Worm (Caenorhabditis elegans) whole organism, late embryonic: ENCODE results near the gene sta-2.

ENCODE experiments used
- C38D4.7 ChIP-seq: fragments of 200-800 bp; sonication (Bioruptor generic); optimal IDR thresholded peaks from 2 replicates; lab custom pipeline; 2018; ENCODE audit warnings: mild to moderate bottlenecking, missing genetic modification characterization, moderate library complexity, missing compliant biosample characterization
- K09A11.1 ChIP-seq: sonication (generic microtip); optimal IDR thresholded peaks from 2 replicates; lab custom pipeline; 2017; ENCODE audit warnings: antibody characterized with exemption, mild to moderate bottlenecking, missing genetic modification characterization, missing compliant biosample characterization; ENCODE audit not compliant: insufficient read depth
- Y22D7AL.16 ChIP-seq: sonication (generic microtip); optimal IDR thresholded peaks from 2 replicates; lab custom pipeline; 2016; ENCODE audit warnings: missing genetic modification characterization, missing compliant biosample characterization
- ama-1 ChIP-seq: fragments of 150-350 bp; optimal IDR thresholded peaks from 2 replicates; lab custom pipeline; 2014
- ceh-2 ChIP-seq: sonication (generic microtip); optimal IDR thresholded peaks from 2 replicates; lab custom pipeline; 2016; ENCODE audit warnings: missing genotype, missing genetic modification characterization, missing compliant biosample characterization
- ceh-24 ChIP-seq: sonication (generic microtip); optimal IDR thresholded peaks from 2 replicates; lab custom pipeline; 2016; ENCODE audit warnings: mild to moderate bottlenecking, missing genetic modification characterization, missing compliant biosample characterization
- ceh-31 ChIP-seq: sonication (generic microtip); optimal IDR thresholded peaks from 2 replicates; lab custom pipeline; 2016; ENCODE audit warnings: missing genetic modification characterization, missing compliant biosample characterization
- ceh-34 ChIP-seq: sonication (generic microtip); optimal IDR thresholded peaks from 2 replicates; lab custom pipeline; 2016; ENCODE audit warnings: mild to moderate bottlenecking, missing genetic modification characterization, missing compliant biosample characterization
- ceh-9 ChIP-seq: sonication (generic microtip); optimal IDR thresholded peaks from 2 replicates; lab custom pipeline; 2016; ENCODE audit warnings: mild to moderate bottlenecking, missing genetic modification characterization, inconsistent platforms, missing compliant biosample characterization
- che-1 ChIP-seq: sonication (generic microtip); optimal IDR thresholded peaks from 2 replicates; lab custom pipeline; 2016; ENCODE audit warnings: mild to moderate bottlenecking, missing genetic modification characterization, missing compliant biosample characterization
- elt-2 ChIP-seq: sonication (generic microtip); optimal IDR thresholded peaks from 2 replicates; lab custom pipeline; 2016; ENCODE audit warnings: missing genetic modification reagents, missing genetic modification characterization, missing compliant biosample characterization
- elt-4 ChIP-seq: sonication (generic microtip); optimal IDR thresholded peaks from 2 replicates; lab custom pipeline; 2016; ENCODE audit warnings: missing genetic modification characterization, missing compliant biosample characterization
- ets-4 ChIP-seq: sonication (generic microtip); optimal IDR thresholded peaks from 2 replicates; lab custom pipeline; 2016; ENCODE audit warnings: missing genetic modification characterization, missing compliant biosample characterization
- eyg-1 ChIP-seq: sonication (generic microtip); optimal IDR thresholded peaks from 2 replicates; lab custom pipeline; 2016; ENCODE audit warnings: missing genotype, missing genetic modification characterization, missing compliant biosample characterization
- fkh-6 ChIP-seq: sonication (generic microtip); optimal IDR thresholded peaks from 2 replicates; lab custom pipeline; 2016; ENCODE audit warnings: missing genetic modification characterization, missing compliant biosample characterization
- gmeb-2 ChIP-seq: sonication (generic microtip); optimal IDR thresholded peaks from 2 replicates; lab custom pipeline; 2016; ENCODE audit warnings: missing genetic modification characterization, inconsistent platforms, missing compliant biosample characterization
- hlh-30 ChIP-seq: sonication (generic microtip); optimal IDR thresholded peaks from 2 replicates; lab custom pipeline; 2017; ENCODE audit warnings: antibody characterized with exemption, missing genetic modification characterization, missing compliant biosample characterization; ENCODE audit not compliant: insufficient read depth
- hlh-8 ChIP-seq: sonication (generic microtip); optimal IDR thresholded peaks from 2 replicates; lab custom pipeline; 2016; ENCODE audit warnings: missing genotype, missing genetic modification characterization, missing compliant biosample characterization
- lin-11 ChIP-seq: fragments of 200-800 bp; sonication (Bioruptor generic); optimal IDR thresholded peaks from 2 replicates; lab custom pipeline; 2018; ENCODE audit warnings: mild to moderate bottlenecking, missing genetic modification characterization, missing compliant biosample characterization
- madf-2 ChIP-seq: sonication (generic microtip); optimal IDR thresholded peaks from 2 replicates; lab custom pipeline; 2017; ENCODE audit warnings: missing genetic modification characterization, missing compliant biosample characterization
- nfya-1 ChIP-seq: sonication (generic microtip); optimal IDR thresholded peaks from 2 replicates; lab custom pipeline; 2017; ENCODE audit warnings: missing genetic modification characterization, mild to moderate bottlenecking, missing compliant biosample characterization, antibody characterized with exemption, moderate library complexity
- nhr-232 ChIP-seq: sonication (generic microtip); optimal IDR thresholded peaks from 2 replicates; lab custom pipeline; 2016; ENCODE audit warnings: missing genetic modification characterization, missing compliant biosample characterization
- npax-4 ChIP-seq: sonication (generic microtip); optimal IDR thresholded peaks from 2 replicates; lab custom pipeline; 2016; ENCODE audit warnings: missing genetic modification characterization, missing compliant biosample characterization
- odd-2 ChIP-seq: sonication (generic microtip); optimal IDR thresholded peaks from 2 replicates; lab custom pipeline; 2017; ENCODE audit warnings: antibody characterized with exemption, mild to moderate bottlenecking, missing genetic modification characterization, missing compliant biosample characterization
- pat-9 ChIP-seq: fragments of 200-800 bp; sonication (Bioruptor generic); optimal IDR thresholded peaks from 2 replicates; lab custom pipeline; 2018; ENCODE audit warnings: mild to moderate bottlenecking, missing genetic modification characterization, moderate library complexity, missing compliant biosample characterization
- pax-1 ChIP-seq: fragments of 150-350 bp; optimal IDR thresholded peaks from 2 replicates; lab custom pipeline; 2014; ENCODE audit warnings: missing biosample characterization, missing genetic modification characterization
- pha-2 ChIP-seq: sonication (generic microtip); optimal IDR thresholded peaks from 2 replicates; lab custom pipeline; 2017; ENCODE audit warnings: mild to moderate bottlenecking, missing genetic modification characterization, missing compliant biosample characterization
- pqm-1 ChIP-seq: sonication (generic microtip); optimal IDR thresholded peaks from 2 replicates; lab custom pipeline; 2016; ENCODE audit warnings: missing genetic modification characterization, missing compliant biosample characterization
- pros-1 ChIP-seq: fragments of 150-350 bp; optimal IDR thresholded peaks from 2 replicates; lab custom pipeline; 2014; ENCODE audit warnings: missing biosample characterization, missing genetic modification reagents, missing genetic modification characterization
- ref-2 ChIP-seq: sonication (generic microtip); optimal IDR thresholded peaks from 2 replicates; lab custom pipeline; 2016; ENCODE audit warnings: missing genetic modification characterization, missing compliant biosample characterization
- sox-2 ChIP-seq: fragments of 200-800 bp; sonication (Bioruptor generic); IDR thresholded peaks from 2 replicates; pipeline ENCODE4 v1.3.6; 2022; ENCODE audit warnings: missing genetic modification reagents, missing genetic modification characterization, missing compliant biosample characterization
- sox-4 ChIP-seq: sonication (generic microtip); optimal IDR thresholded peaks from 2 replicates; lab custom pipeline; 2017; ENCODE audit warnings: mild to moderate bottlenecking, missing genetic modification characterization, inconsistent platforms, missing compliant biosample characterization
- tbx-2 ChIP-seq: sonication (generic microtip); optimal IDR thresholded peaks from 2 replicates; lab custom pipeline; 2016; ENCODE audit warnings: missing genetic modification characterization, missing compliant biosample characterization
- tbx-7 ChIP-seq: sonication (generic microtip); optimal IDR thresholded peaks from 2 replicates; lab custom pipeline; 2016; ENCODE audit warnings: missing genotype, missing genetic modification characterization, missing compliant biosample characterization
- unc-3 ChIP-seq, 2 experiments: fragments of 200-800 bp in 1 of 2; sonication (Bioruptor generic) in 1 of 2; sonication (generic microtip) in 1 of 2; conservative IDR thresholded peaks in 1 of 2; optimal IDR thresholded peaks in 1 of 2; 2 replicates each; pipeline versions ENCODE4 v1.3.6 to Lab custom; 2016 to 2022; ENCODE audit warnings: missing compliant biosample characterization in 2 of 2, missing genetic modification characterization in 2 of 2, missing genetic modification reagents in 1 of 2
- unc-42 ChIP-seq: sonication (generic microtip); optimal IDR thresholded peaks from 2 replicates; lab custom pipeline; 2016; ENCODE audit warnings: missing genotype, missing genetic modification characterization, missing compliant biosample characterization
- unc-55 ChIP-seq: sonication (generic microtip); optimal IDR thresholded peaks from 2 replicates; lab custom pipeline; 2017; ENCODE audit warnings: missing biosample characterization, missing genetic modification reagents, missing genetic modification characterization

Gene sta-2

ce11 chrV:9712418-9713173 lies 28.4 kb upstream of the sta-2 start:
- TF ChIP-seq unc-42, result no peak
- TF ChIP-seq K09A11.1 (tag; lab: Kevin White, UChicago), result no peak

ce11 chrV:9713532-9713931 lies 27.5 kb upstream of the sta-2 start, which contains the start of gene F40F9.10:
Gene F40F9.10, minus strand, starts transcription at chrV:9713632.
- TF ChIP-seq eyg-1 (tag; lab: Kevin White, UChicago) (no peak), fkh-6 (tag; lab: Kevin White, UChicago) (no peak), che-1 (no peak), C38D4.7 (no peak), odd-2 (tag; lab: Kevin White, UChicago) (no peak), Y22D7AL.16 (tag; lab: Kevin White, UChicago) (no peak), lin-11 (tag; lab: Kevin White, UChicago) (no peak)

ce11 chrV:9714909-9715308 lies 26.1 kb upstream of the sta-2 start, which contains the start of gene F40F9.3:
Gene F40F9.3, plus strand, starts transcription at chrV:9715209.
- TF ChIP-seq sox-4, result no peak
- TF ChIP-seq tbx-7 (tag; lab: Kevin White, UChicago), result no peak
- TF ChIP-seq lin-11 (tag; lab: Kevin White, UChicago), result no peak
- no peak for TF ChIP-seq elt-2 (tag; lab: Kevin White, UChicago)
- TF ChIP-seq pros-1, result no peak
- TF ChIP-seq pat-9 (tag; lab: Kevin White, UChicago), result no peak
- no peak for TF ChIP-seq npax-4 (tag; lab: Kevin White, UChicago)
- TF ChIP-seq ceh-2, result no peak
- TF ChIP-seq ceh-31 (tag; lab: Kevin White, UChicago), result no peak
- TF ChIP-seq ets-4 (tag; lab: Kevin White, UChicago), result no peak
- TF ChIP-seq sox-2 (GFP tag; lab: Robert Waterston, UW), result no peak
- no peak for TF ChIP-seq odd-2 (tag; lab: Kevin White, UChicago)
- TF ChIP-seq unc-55 (GFP tag; lab: Kevin White, UChicago), result no peak
- TF ChIP-seq gmeb-2 (tag; lab: Kevin White, UChicago), result no peak

- no peak for TF ChIP-seq gmeb-2 (tag; lab: Kevin White, UChicago)
- TF ChIP-seq C38D4.7, result no peak
- TF ChIP-seq pqm-1 (tag; lab: Kevin White, UChicago), result no peak
- TF ChIP-seq hlh-30, result no peak
- no peak for TF ChIP-seq sox-2 (GFP tag; lab: Robert Waterston, UW)
- no peak for TF ChIP-seq fkh-6 (tag; lab: Kevin White, UChicago)
- no peak for TF ChIP-seq nhr-232
- no peak for TF ChIP-seq ceh-24 (tag; lab: Kevin White, UChicago)
- no peak for TF ChIP-seq madf-2 (tag; lab: Kevin White, UChicago)
- no peak for TF ChIP-seq unc-55 (GFP tag; lab: Kevin White, UChicago)
- no peak for TF ChIP-seq ama-1 (lab: Kevin White, UChicago)
- TF ChIP-seq pha-2 (tag; lab: Kevin White, UChicago), result no peak
- no peak for TF ChIP-seq nfya-1 (tag; lab: Kevin White, UChicago)
- no peak for TF ChIP-seq elt-4 (tag; lab: Kevin White, UChicago)
- TF ChIP-seq hlh-8 (tag; lab: Kevin White, UChicago), result no peak
- TF ChIP-seq tbx-7 (tag; lab: Kevin White, UChicago), result no peak
These were observed 24.6 kb upstream of the sta-2 start, which contains the start of gene str-188 for ce11 chrV:9716397-9716796. Gene str-188, plus strand, starts transcription at chrV:9716697.

ce11 chrV:9724021-9724671 lies 16.9 kb upstream of the sta-2 start, which contains the start of gene slcr-46.3:
Gene slcr-46.3, minus strand, starts transcription at chrV:9724106.
- no peak for TF ChIP-seq unc-3 (GFP tag; conservative IDR thresholded peaks at IDR 0.05; lab: Robert Waterston, UW)
- TF ChIP-seq unc-3 (tag; optimal IDR thresholded peaks at IDR 0.05; lab: Kevin White, UChicago), result no peak
- peak; percentile 50 for TF ChIP-seq ceh-34 (tag; lab: Kevin White, UChicago)
- peak; percentile 77 for TF ChIP-seq pax-1 (tag; lab: Kevin White, UChicago)
- TF ChIP-seq hlh-30, result peak; percentile 27
- peak; percentile 12 for TF ChIP-seq tbx-2 (tag; lab: Kevin White, UChicago)
- no peak for TF ChIP-seq ceh-9
- TF ChIP-seq nfya-1 (tag; lab: Kevin White, UChicago), result peak; percentile 13
- TF ChIP-seq ref-2 (tag; lab: Kevin White, UChicago), result peak; percentile 36
